Fruit fly (Drosophila melanogaster) whole organism, embryonic: ENCODE data around the gene Lcch3.

Source experiments
- Aef1 ChIP-seq: fragments of 200-800 bp; sonication (Bioruptor generic); IDR thresholded peaks from 3 replicates; pipeline ENCODE4 v1.3.6; 2022; ENCODE audit warnings: missing biosample characterization, missing genetic modification characterization
- Asciz ChIP-seq: fragments of 200-800 bp; sonication (Bioruptor generic); optimal IDR thresholded peaks from 2 replicates; lab custom pipeline; 2017; ENCODE audit warnings: missing biosample characterization, mild to moderate bottlenecking, missing genetic modification characterization, missing genetic modification reagents
- Bteb2 ChIP-seq: fragments of 200-800 bp; sonication (Bioruptor generic); optimal IDR thresholded peaks from 2 replicates; lab custom pipeline; 2016; ENCODE audit warnings: missing biosample characterization, missing genetic modification characterization
- CG1024 ChIP-seq: fragments of 200-800 bp; sonication (Bioruptor generic); IDR thresholded peaks from 2 replicates; pipeline ENCODE4 v1.3.6; 2022; ENCODE audit warnings: missing biosample characterization, missing genetic modification characterization
- CG10366 ChIP-seq: fragments of 200-800 bp; sonication (Bioruptor generic); IDR thresholded peaks from 2 replicates; pipeline ENCODE4 v1.3.6; 2022; ENCODE audit warnings: missing biosample characterization, missing genetic modification characterization
- CG12744 ChIP-seq: fragments of 200-800 bp; sonication (Bioruptor generic); optimal IDR thresholded peaks from 2 replicates; lab custom pipeline; 2016; ENCODE audit warnings: missing biosample characterization, missing genetic modification characterization
- CG12769 ChIP-seq: fragments of 200-800 bp; sonication (Bioruptor generic); optimal IDR thresholded peaks from 2 replicates; lab custom pipeline; 2019; ENCODE audit warnings: missing biosample characterization, mild to moderate bottlenecking, missing genetic modification characterization, moderate library complexity
- CG15601 ChIP-seq: fragments of 200-800 bp; sonication (Bioruptor generic); optimal IDR thresholded peaks from 3 replicates; lab custom pipeline; 2019; ENCODE audit warnings: missing biosample characterization, mild to moderate bottlenecking, missing genetic modification characterization, moderate library complexity
- CG16813 ChIP-seq: fragments of 200-800 bp; sonication (Bioruptor generic); IDR thresholded peaks from 3 replicates; pipeline ENCODE4 v1.3.6; 2022; ENCODE audit warnings: missing biosample characterization, missing genetic modification characterization; ENCODE audit not compliant: partially characterized antibody
- CG17328 ChIP-seq: fragments of 200-800 bp; sonication (Bioruptor generic); IDR thresholded peaks from 2 replicates; pipeline ENCODE4 v1.3.6; 2022; ENCODE audit warnings: missing biosample characterization, missing genetic modification characterization
- CG17912 ChIP-seq: fragments of 200-800 bp; sonication (Bioruptor generic); optimal IDR thresholded peaks from 2 replicates; lab custom pipeline; 2018; ENCODE audit warnings: missing biosample characterization, mild to moderate bottlenecking, missing genetic modification characterization
- CG18599 ChIP-seq: fragments of 200-800 bp; sonication (Bioruptor generic); optimal IDR thresholded peaks from 3 replicates; lab custom pipeline; 2017; ENCODE audit warnings: missing biosample characterization, missing genetic modification characterization, mild to moderate bottlenecking, moderate library complexity, missing genetic modification reagents
- CG2129 ChIP-seq: fragments of 200-800 bp; sonication (Bioruptor generic); IDR thresholded peaks from 2 replicates; pipeline ENCODE4 v1.3.6; 2022; ENCODE audit warnings: missing biosample characterization, missing genetic modification characterization; ENCODE audit not compliant: partially characterized antibody
- CG3065 ChIP-seq: fragments of 200-800 bp; sonication (Bioruptor generic); optimal IDR thresholded peaks from 2 replicates; lab custom pipeline; 2016; ENCODE audit warnings: missing biosample characterization, missing genetic modification characterization
- CG5180 ChIP-seq: fragments of 200-800 bp; sonication (Bioruptor generic); optimal IDR thresholded peaks from 3 replicates; lab custom pipeline; 2017; ENCODE audit warnings: missing biosample characterization, missing genetic modification characterization, mild to moderate bottlenecking, moderate library complexity, missing genetic modification reagents
- CG7271 ChIP-seq: fragments of 200-800 bp; sonication (Bioruptor generic); optimal IDR thresholded peaks from 2 replicates; lab custom pipeline; 2018; ENCODE audit warnings: missing biosample characterization, mild to moderate bottlenecking, missing genetic modification characterization, moderate library complexity
- CG7372 ChIP-seq: fragments of 200-800 bp; sonication (Bioruptor generic); IDR thresholded peaks from 2 replicates; pipeline ENCODE4 v1.3.6; 2022; ENCODE audit warnings: missing biosample characterization, missing genetic modification characterization
- CG7839 ChIP-seq: fragments of 200-800 bp; sonication (Bioruptor generic); optimal IDR thresholded peaks from 3 replicates; lab custom pipeline; 2018; ENCODE audit warnings: missing biosample characterization, mild to moderate bottlenecking, missing genetic modification characterization, moderate library complexity
- CG9215 ChIP-seq: fragments of 200-800 bp; sonication (Bioruptor generic); IDR thresholded peaks from 2 replicates; pipeline ENCODE4 v1.3.6; 2022; ENCODE audit warnings: missing biosample characterization, missing genetic modification characterization
- CG9932 ChIP-seq: fragments of 200-800 bp; sonication (Bioruptor generic); IDR thresholded peaks from 2 replicates; pipeline ENCODE4 v1.3.6; 2022; ENCODE audit warnings: missing biosample characterization, missing genetic modification characterization
- Dad ChIP-seq: fragments of 200-800 bp; sonication (Bioruptor generic); optimal IDR thresholded peaks from 3 replicates; lab custom pipeline; 2016; ENCODE audit warnings: missing biosample characterization, missing genetic modification characterization
- Dbx ChIP-seq: fragments of 200-800 bp; sonication (Bioruptor generic); IDR thresholded peaks from 3 replicates; pipeline ENCODE4 v1.3.6; 2022; ENCODE audit warnings: missing biosample characterization, missing genetic modification characterization
- HHEX ChIP-seq: fragments of 200-800 bp; sonication (Bioruptor generic); optimal IDR thresholded peaks from 3 replicates; lab custom pipeline; 2017; ENCODE audit warnings: missing biosample characterization, mild to moderate bottlenecking, missing genetic modification characterization, missing genetic modification reagents
- HLH4C ChIP-seq: fragments of 200-800 bp; sonication (Bioruptor generic); IDR thresholded peaks from 3 replicates; pipeline ENCODE4 v1.3.6; 2022; ENCODE audit warnings: missing biosample characterization, missing genetic modification characterization; ENCODE audit not compliant: partially characterized antibody
- Hand ChIP-seq: fragments of 200-800 bp; sonication (Bioruptor generic); optimal IDR thresholded peaks from 2 replicates; lab custom pipeline; 2017; ENCODE audit warnings: mild to moderate bottlenecking, missing biosample characterization, missing genetic modification reagents, missing genetic modification characterization
- HmgD ChIP-seq: fragments of 200-800 bp; sonication (Bioruptor generic); optimal IDR thresholded peaks from 3 replicates; lab custom pipeline; 2016; ENCODE audit warnings: missing biosample characterization, missing genetic modification characterization
- Mes4 ChIP-seq: fragments of 200-800 bp; sonication (Bioruptor generic); optimal IDR thresholded peaks from 2 replicates; lab custom pipeline; 2016; ENCODE audit warnings: missing biosample characterization, missing genetic modification characterization
- Nf-YA ChIP-seq: fragments of 200-800 bp; sonication (Bioruptor generic); IDR thresholded peaks from 2 replicates; pipeline ENCODE4 v1.3.6; 2022; ENCODE audit warnings: missing biosample characterization, missing genetic modification characterization
- Oaz ChIP-seq: fragments of 200-800 bp; sonication (Bioruptor generic); IDR thresholded peaks from 2 replicates; pipeline ENCODE4 v1.3.6; 2022; ENCODE audit warnings: missing biosample characterization, missing genetic modification characterization
- Side ChIP-seq: fragments of 200-800 bp; sonication (Bioruptor generic); optimal IDR thresholded peaks from 2 replicates; lab custom pipeline; 2016; ENCODE audit warnings: missing biosample characterization, missing genetic modification characterization
- Sry-δ ChIP-seq: fragments of 200-800 bp; sonication (Bioruptor generic); optimal IDR thresholded peaks from 2 replicates; lab custom pipeline; 2016; ENCODE audit warnings: missing biosample characterization, missing genetic modification characterization
- amos ChIP-seq: fragments of 200-800 bp; sonication (Bioruptor generic); IDR thresholded peaks from 2 replicates; pipeline ENCODE4 v1.3.6; 2022; ENCODE audit warnings: missing biosample characterization, missing genetic modification characterization; ENCODE audit not compliant: partially characterized antibody
- chinmo ChIP-seq: fragments of 200-800 bp; sonication (Bioruptor generic); IDR thresholded peaks from 4 replicates; pipeline ENCODE4 v1.3.6; 2022; ENCODE audit warnings: missing biosample characterization, missing genetic modification characterization; ENCODE audit not compliant: partially characterized antibody
- hbn ChIP-seq: fragments of 200-800 bp; sonication (Bioruptor generic); IDR thresholded peaks from 2 replicates; pipeline ENCODE4 v1.3.6; 2022; ENCODE audit warnings: missing biosample characterization, missing genetic modification characterization; ENCODE audit not compliant: partially characterized antibody
- maf-S ChIP-seq: fragments of 200-800 bp; sonication (Bioruptor generic); optimal IDR thresholded peaks from 2 replicates; lab custom pipeline; 2016; ENCODE audit warnings: missing biosample characterization, missing genetic modification characterization
- org-1 ChIP-seq: fragments of 200-800 bp; sonication (Bioruptor generic); optimal IDR thresholded peaks from 2 replicates; lab custom pipeline; 2017; ENCODE audit warnings: missing biosample characterization, missing genetic modification characterization
- pho ChIP-seq: fragments of 200-800 bp; sonication (Bioruptor generic); optimal IDR thresholded peaks from 2 replicates; lab custom pipeline; 2016; ENCODE audit warnings: missing biosample characterization, missing genetic modification characterization
- pita ChIP-seq: fragments of 200-800 bp; sonication (Bioruptor generic); optimal IDR thresholded peaks from 2 replicates; lab custom pipeline; 2017; ENCODE audit warnings: missing biosample characterization, mild to moderate bottlenecking, missing genetic modification characterization
- pzg ChIP-seq: fragments of 200-800 bp; sonication (Bioruptor generic); optimal IDR thresholded peaks from 3 replicates; lab custom pipeline; 2018; ENCODE audit warnings: missing biosample characterization, mild to moderate bottlenecking, missing genetic modification characterization, moderate library complexity
- sens-2 ChIP-seq: fragments of 200-800 bp; sonication (Bioruptor generic); IDR thresholded peaks from 2 replicates; pipeline ENCODE4 v1.3.6; 2022; ENCODE audit warnings: missing biosample characterization, missing genetic modification characterization
- sisA ChIP-seq: fragments of 200-800 bp; sonication (Bioruptor generic); IDR thresholded peaks from 2 replicates; pipeline ENCODE4 v1.3.6; 2022; ENCODE audit warnings: missing biosample characterization, missing genetic modification characterization
- slp2 ChIP-seq: fragments of 200-800 bp; sonication (Bioruptor generic); optimal IDR thresholded peaks from 2 replicates; lab custom pipeline; 2016; ENCODE audit warnings: missing biosample characterization, missing genetic modification characterization
- tgo ChIP-seq: fragments of 200-800 bp; sonication (Bioruptor generic); IDR thresholded peaks from 3 replicates; pipeline ENCODE4 v1.3.6; 2022; ENCODE audit warnings: missing biosample characterization, missing genetic modification characterization
- tna ChIP-seq: fragments of 200-800 bp; sonication (Bioruptor generic); IDR thresholded peaks from 2 replicates; pipeline ENCODE4 v1.3.6; 2022; ENCODE audit warnings: missing biosample characterization, missing genetic modification characterization; ENCODE audit not compliant: partially characterized antibody
- twi ChIP-seq: fragments of 200-800 bp; optimal IDR thresholded peaks from 2 replicates; lab custom pipeline; 2019; ENCODE audit warnings: missing biosample characterization, mild to moderate bottlenecking, missing genetic modification characterization, moderate library complexity
- unc-4 ChIP-seq: fragments of 200-800 bp; sonication (Bioruptor generic); IDR thresholded peaks from 2 replicates; pipeline ENCODE4 v1.3.6; 2022; ENCODE audit warnings: missing biosample characterization, missing genetic modification characterization; ENCODE audit not compliant: partially characterized antibody
- unpg ChIP-seq: fragments of 200-800 bp; sonication (Bioruptor generic); optimal IDR thresholded peaks from 3 replicates; lab custom pipeline; 2018; ENCODE audit warnings: missing biosample characterization, mild to moderate bottlenecking, missing genetic modification characterization, moderate library complexity
- usp ChIP-seq: fragments of >200 bp; optimal IDR thresholded peaks from 2 replicates; lab custom pipeline; 2017; ENCODE audit warnings: missing biosample characterization, missing genetic modification characterization
- vvl ChIP-seq: fragments of 200-800 bp; sonication (Bioruptor generic); IDR thresholded peaks from 2 replicates; pipeline ENCODE4 v1.3.6; 2022; ENCODE audit warnings: missing biosample characterization, missing genetic modification characterization

The Lcch3 gene

dm6 chrX:15891606-15892345 lies 33.1 kb upstream of the Lcch3 start, which contains the start of gene shi (continued):
- TF ChIP-seq Aef1 (GFP tag; lab: Robert Waterston, UW) (no peak), slp2 (GFP tag; lab: Kevin White, UChicago) (no peak), CG17912 (GFP tag; lab: Kevin White, UChicago) (no peak), maf-S (GFP tag; lab: Kevin White, UChicago) (no peak), CG7839 (tag; lab: Kevin White, UChicago) (no peak), Hand (no peak), Dbx (peak; percentile 61; the same call in 2 of the 3 replicates), tna (peak; percentile 98), CG1024 (GFP tag; lab: Robert Waterston, UW) (0 out of 2 replicates have a peak, but pooled peaks have one; percentile 18), unpg (GFP tag; lab: Kevin White, UChicago) (no peak), HLH4C (GFP tag; lab: Robert Waterston, UW) (peak; percentile 99), Bteb2 (GFP tag; lab: Kevin White, UChicago) (no peak), CG12744 (no peak), CG7372 (no peak), CG3065 (no peak), CG15601 (tag; lab: Kevin White, UChicago) (peak; percentile 89), CG7271 (no peak), Side (GFP tag; lab: Kevin White, UChicago) (no peak), tgo (GFP tag; lab: Robert Waterston, UW) (no peak), CG18599 (GFP tag; lab: Kevin White, UChicago) (peak; percentile 29), hbn (GFP tag; lab: Robert Waterston, UW) (peak; percentile 96), pzg (peak; percentile 94), sisA (GFP tag; lab: Robert Waterston, UW) (no peak), sens-2 (GFP tag; lab: Robert Waterston, UW) (no peak), Oaz (GFP tag; lab: Robert Waterston, UW) (no peak), pita (GFP tag; lab: Kevin White, UChicago) (no peak), CG9932 (GFP tag; lab: Robert Waterston, UW) (no peak), twi (tag; lab: Kevin White, UChicago) (no peak), HmgD (GFP tag; lab: Kevin White, UChicago) (peak; percentile 43), CG10366 (GFP tag; lab: Robert Waterston, UW) (no peak), HHEX (no peak), amos (GFP tag; lab: Robert Waterston, UW) (peak; percentile 99), usp (GFP tag; lab: Kevin White, UChicago) (no peak), CG5180 (no peak), Dad (GFP tag; lab: Kevin White, UChicago) (peak; percentile 14), CG16813 (GFP tag; lab: Robert Waterston, UW) (peak; percentile 98), Asciz (GFP tag; lab: Kevin White, UChicago) (no peak), chinmo (GFP tag; lab: Robert Waterston, UW) (peak; percentile 96), CG17328 (GFP tag; lab: Robert Waterston, UW) (0 out of 2 replicates have a peak, but pooled peaks have one; percentile 14), CG2129 (GFP tag; lab: Robert Waterston, UW) (peak; percentile 83), pho (GFP tag; lab: Kevin White, UChicago) (peak; percentile 33), Nf-YA (GFP tag; lab: Robert Waterston, UW) (0 out of 2 replicates have a peak, but pooled peaks have one; percentile 18), CG9215 (GFP tag; lab: Robert Waterston, UW) (no peak), Sry-δ (peak; percentile 94), CG12769 (tag; lab: Kevin White, UChicago) (peak; percentile 46), vvl (GFP tag; lab: Robert Waterston, UW) (peak; percentile 85; the same call in 1 of the 2 replicates), Mes4 (GFP tag; lab: Kevin White, UChicago) (no peak), unc-4 (GFP tag; lab: Robert Waterston, UW) (peak; percentile 96), org-1 (no peak)
